Fruit fly (Drosophila melanogaster): ENCODE measurements around the gene RpL3.

RpL3 gene

dm6 chr3R:11214449-11214950 is 7.2 kb upstream of the RpL3 start, which contains the start of gene ZnT86D (continued):
- no peak for TF ChIP-seq CG8359 (GFP tag; optimal IDR thresholded peaks at IDR 0.05; ENCODE audit: borderline replicate concordance)
- TF ChIP-seq CTCF (GFP tag; optimal IDR thresholded peaks at IDR 0.05) = no peak

dm6 chr3R:11216156-11216630 is 5.5 kb upstream of the RpL3 start, which contains the start of the genes RpS25 and CG4820:
RpS25 (minus strand) TSS chr3R:11216287.
CG4820 (plus strand) TSS chr3R:11216535.
- TF ChIP-seq CG18476 (GFP tag; optimal IDR thresholded peaks at IDR 0.05) (peak; percentile 76), CG13424 (tag; optimal IDR thresholded peaks at IDR 0.05) (peak; percentile 84), CG17361 (GFP tag; IDR thresholded peaks at IDR 0.05) (peak; percentile 88), CG17612 (GFP tag; IDR thresholded peaks at IDR 0.05) (peak; percentile 74), croc (GFP tag; conservative IDR thresholded peaks at IDR 0.05) (peak; percentile 77), Rfx (GFP tag; IDR thresholded peaks at IDR 0.05) (peak; percentile 93), Taf1 (GFP tag; IDR thresholded peaks at IDR 0.05) (peak; percentile 51; the same call in 1 of the 2 replicates), HmgD (GFP tag; optimal IDR thresholded peaks at IDR 0.05) (peak; percentile 90), dati (GFP tag; IDR thresholded peaks at IDR 0.05) (peak; percentile 84), Xbp1 (GFP tag; optimal IDR thresholded peaks at IDR 0.05) (peak; percentile 89), sima (GFP tag; optimal IDR thresholded peaks at IDR 0.05) (peak; percentile 73), Dp (GFP tag; optimal IDR thresholded peaks at IDR 0.05) (peak; percentile 64), CG1529 (GFP tag; optimal IDR thresholded peaks at IDR 0.05) (peak; percentile 85), Mad (GFP tag; optimal IDR thresholded peaks at IDR 0.05) (peak; percentile 91), pho (GFP tag; optimal IDR thresholded peaks at IDR 0.05) (peak; percentile 94), vfl (GFP tag; optimal IDR thresholded peaks at IDR 0.05) (peak; percentile 80), CG15479 (GFP tag; optimal IDR thresholded peaks at IDR 0.05) (peak; percentile 94), CG14710 (tag; optimal IDR thresholded peaks at IDR 0.05) (peak; percentile 96), sr (GFP tag; IDR thresholded peaks at IDR 0.05) (peak; percentile 82), Mrtf (GFP tag; IDR thresholded peaks at IDR 0.05) (peak; percentile 82), cwo (GFP tag; optimal IDR thresholded peaks at IDR 0.05) (peak; percentile 73), fd102C (GFP tag; optimal IDR thresholded peaks at IDR 0.05) (peak; percentile 87), Hr39 (optimal IDR thresholded peaks at IDR 0.05) (no peak), repo (GFP tag; optimal IDR thresholded peaks at IDR 0.05) (peak; percentile 92), CG13775 (GFP tag; optimal IDR thresholded peaks at IDR 0.05) (peak; percentile 97), odd (GFP tag; optimal IDR thresholded peaks at IDR 0.05) (peak; percentile 94), chif (GFP tag; optimal IDR thresholded peaks at IDR 0.05) (peak; percentile 75 to 92), zf30C (GFP tag; optimal IDR thresholded peaks at IDR 0.05) (peak; percentile 61), CG4820 (GFP tag; optimal IDR thresholded peaks at IDR 0.05) (peak; percentile 94), Usf (GFP tag; optimal IDR thresholded peaks at IDR 0.05) (peak; percentile 80), dysf (GFP tag; IDR thresholded peaks at IDR 0.05) (peak; percentile 86), CG16863 (GFP tag; optimal IDR thresholded peaks at IDR 0.05) (peak; percentile 90), CG9609 (GFP tag; optimal IDR thresholded peaks at IDR 0.05) (peak; percentile 89), CG6254 (GFP tag; optimal IDR thresholded peaks at IDR 0.05) (peak; percentile 74), yki (optimal IDR thresholded peaks at IDR 0.05) (no peak), CG15696 (tag; optimal IDR thresholded peaks at IDR 0.05) (peak; percentile 66), klu (GFP tag; IDR thresholded peaks at IDR 0.05) (peak; percentile 59), fd64A (GFP tag; optimal IDR thresholded peaks at IDR 0.05) (peak; percentile 94), Myb (GFP tag; optimal IDR thresholded peaks at IDR 0.05) (peak; percentile 82), CG6813 (GFP tag; optimal IDR thresholded peaks at IDR 0.05) (peak; percentile 92), rib (GFP tag; IDR thresholded peaks at IDR 0.05) (peak; percentile 67), ash1 (GFP tag; optimal IDR thresholded peaks at IDR 0.05) (peak; percentile 93), Hey (tag; optimal IDR thresholded peaks at IDR 0.05) (peak; percentile 85), CG14965 (GFP tag; optimal IDR thresholded peaks at IDR 0.05; ENCODE audit: borderline replicate concordance) (peak; percentile 66), fru (optimal IDR thresholded peaks at IDR 0.05) (no peak), CG10565 (GFP tag; optimal IDR thresholded peaks at IDR 0.05) (peak; percentile 59), CG17802 (tag; optimal IDR thresholded peaks at IDR 0.05) (peak; percentile 82), CG7928 (GFP tag; optimal IDR thresholded peaks at IDR 0.05) (peak; percentile 78)
